Fruit fly (Drosophila melanogaster) whole organism, embryonic: ENCODE measurements around the gene CG32333.

Experiments
- Atf6 ChIP-seq: fragments of 200-800 bp; sonication (Bioruptor generic); IDR thresholded peaks from 2 replicates; pipeline ENCODE4 v1.3.6; 2022; ENCODE audit warnings: missing biosample characterization, missing genetic modification characterization
- CG11695 ChIP-seq: fragments of 200-800 bp; sonication (Bioruptor generic); IDR thresholded peaks from 3 replicates; pipeline ENCODE4 v1.3.6; 2022; ENCODE audit warnings: missing biosample characterization, missing genetic modification characterization
- CG13123 ChIP-seq: fragments of 200-800 bp; sonication (Bioruptor generic); optimal IDR thresholded peaks from 2 replicates; lab custom pipeline; 2016; ENCODE audit warnings: missing biosample characterization, missing genetic modification characterization
- CG13894 ChIP-seq: fragments of 200-800 bp; sonication (Bioruptor generic); optimal IDR thresholded peaks from 3 replicates; lab custom pipeline; 2018; ENCODE audit warnings: missing biosample characterization, mild to moderate bottlenecking, missing genetic modification characterization, moderate library complexity
- CG14441 ChIP-seq: fragments of 200-800 bp; sonication (Bioruptor generic); IDR thresholded peaks from 2 replicates; pipeline ENCODE4 v1.3.6; 2022; ENCODE audit warnings: missing biosample characterization, missing genetic modification characterization
- CG14710 ChIP-seq: fragments of 200-800 bp; sonication (Bioruptor generic); optimal IDR thresholded peaks from 3 replicates; lab custom pipeline; 2019; ENCODE audit warnings: missing biosample characterization, mild to moderate bottlenecking, missing genetic modification characterization, moderate library complexity
- CG15696 ChIP-seq: fragments of 200-800 bp; sonication (Bioruptor generic); optimal IDR thresholded peaks from 2 replicates; lab custom pipeline; 2019; ENCODE audit warnings: missing biosample characterization, mild to moderate bottlenecking, missing genetic modification characterization, moderate library complexity
- CG2116 ChIP-seq: fragments of 200-800 bp; sonication (Bioruptor generic); optimal IDR thresholded peaks from 3 replicates; lab custom pipeline; 2018; ENCODE audit warnings: missing biosample characterization, mild to moderate bottlenecking, missing genetic modification characterization
- CG2129 ChIP-seq: fragments of 200-800 bp; sonication (Bioruptor generic); IDR thresholded peaks from 2 replicates; pipeline ENCODE4 v1.3.6; 2022; ENCODE audit warnings: missing biosample characterization, missing genetic modification characterization; ENCODE audit not compliant: partially characterized antibody
- CG2199 ChIP-seq: fragments of 200-800 bp; sonication (Bioruptor generic); IDR thresholded peaks from 3 replicates; pipeline ENCODE4 v1.3.6; 2022; ENCODE audit warnings: missing biosample characterization, missing genetic modification characterization
- CG3065 ChIP-seq: fragments of 200-800 bp; sonication (Bioruptor generic); optimal IDR thresholded peaks from 2 replicates; lab custom pipeline; 2016; ENCODE audit warnings: missing biosample characterization, missing genetic modification characterization
- CG31441 ChIP-seq: fragments of 200-800 bp; sonication (Bioruptor generic); IDR thresholded peaks from 2 replicates; pipeline ENCODE4 v1.3.6; 2022; ENCODE audit warnings: missing biosample characterization, missing genetic modification characterization
- CG43689 ChIP-seq: fragments of 200-800 bp; sonication (Bioruptor generic); IDR thresholded peaks from 2 replicates; pipeline ENCODE4 v1.3.6; 2022; ENCODE audit warnings: missing biosample characterization, missing genetic modification characterization
- CG4617 ChIP-seq: fragments of 200-800 bp; sonication (Bioruptor generic); optimal IDR thresholded peaks from 3 replicates; lab custom pipeline; 2016; ENCODE audit warnings: missing biosample characterization, missing genetic modification characterization, borderline replicate concordance
- CG7928 ChIP-seq: fragments of 200-800 bp; sonication (Bioruptor generic); optimal IDR thresholded peaks from 2 replicates; lab custom pipeline; 2017; ENCODE audit warnings: missing biosample characterization, mild to moderate bottlenecking, missing genetic modification characterization
- CG8089 ChIP-seq: fragments of 200-800 bp; sonication (Bioruptor generic); optimal IDR thresholded peaks from 3 replicates; lab custom pipeline; 2016; ENCODE audit warnings: missing biosample characterization, missing genetic modification characterization
- CG8290 ChIP-seq, 3 experiments: fragments of 200-800 bp; sonication (Bioruptor generic); optimal IDR thresholded peaks; 2 replicates each; lab custom pipeline; 2016 to 2019; ENCODE audit warnings: missing biosample characterization in 3 of 3, missing genetic modification characterization in 3 of 3, mild to moderate bottlenecking in 2 of 3, moderate library complexity in 1 of 3
- CG9797 ChIP-seq: fragments of 200-800 bp; sonication (Bioruptor generic); optimal IDR thresholded peaks from 3 replicates; lab custom pipeline; 2018; ENCODE audit warnings: missing biosample characterization, mild to moderate bottlenecking, missing genetic modification characterization
- CG9932 ChIP-seq: fragments of 200-800 bp; sonication (Bioruptor generic); IDR thresholded peaks from 2 replicates; pipeline ENCODE4 v1.3.6; 2022; ENCODE audit warnings: missing biosample characterization, missing genetic modification characterization
- Dbx ChIP-seq: fragments of 200-800 bp; sonication (Bioruptor generic); IDR thresholded peaks from 3 replicates; pipeline ENCODE4 v1.3.6; 2022; ENCODE audit warnings: missing biosample characterization, missing genetic modification characterization
- Deaf1 ChIP-seq: fragments of 200-800 bp; optimal IDR thresholded peaks from 3 replicates; lab custom pipeline; 2019; ENCODE audit warnings: missing biosample characterization, mild to moderate bottlenecking, missing genetic modification characterization, moderate library complexity
- Dek ChIP-seq: fragments of 200-800 bp; sonication (Bioruptor generic); optimal IDR thresholded peaks from 3 replicates; lab custom pipeline; 2019; ENCODE audit warnings: missing biosample characterization, mild to moderate bottlenecking, missing genetic modification characterization, moderate library complexity
- Dref ChIP-seq: fragments of 200-800 bp; sonication (Bioruptor generic); IDR thresholded peaks from 2 replicates; pipeline ENCODE4 v1.3.6; 2022; ENCODE audit warnings: missing biosample characterization, missing genetic modification characterization
- Eip74EF ChIP-seq, 2 experiments: fragments of 200-800 bp in 1 of 2; fragments of >200 bp in 1 of 2; sonication (Bioruptor generic) in 1 of 2; optimal IDR thresholded peaks; 2 replicates each; lab custom pipeline; 2017 to 2019; ENCODE audit warnings: missing biosample characterization in 2 of 2, missing genetic modification characterization in 2 of 2, mild to moderate bottlenecking in 1 of 2, moderate library complexity in 1 of 2
- Ets65A ChIP-seq: fragments of 200-800 bp; sonication (Bioruptor generic); peaks from one replicate; lab custom pipeline; 2016; ENCODE audit warnings: missing biosample characterization, missing genetic modification characterization
- Mad ChIP-seq: fragments of 200-800 bp; sonication (Bioruptor generic); optimal IDR thresholded peaks from 2 replicates; lab custom pipeline; 2016; ENCODE audit warnings: missing biosample characterization, missing genetic modification characterization
- Max ChIP-seq: fragments of 200-800 bp; sonication (Bioruptor generic); optimal IDR thresholded peaks from 2 replicates; lab custom pipeline; 2016; ENCODE audit warnings: missing biosample characterization, mild to moderate bottlenecking, missing genetic modification characterization
- Med ChIP-seq: fragments of 200-800 bp; sonication (Bioruptor generic); peaks from one replicate; lab custom pipeline; 2016; ENCODE audit warnings: missing biosample characterization, missing genetic modification characterization, mild to moderate bottlenecking, inconsistent platforms, moderate library complexity
- Neu2 ChIP-seq: fragments of 200-800 bp; sonication (Bioruptor generic); optimal IDR thresholded peaks from 3 replicates; lab custom pipeline; 2016; ENCODE audit warnings: missing biosample characterization, missing genetic modification characterization, borderline replicate concordance
- Opbp ChIP-seq: fragments of 200-800 bp; sonication (Bioruptor generic); IDR thresholded peaks from 3 replicates; pipeline ENCODE4 v1.3.6; 2022; ENCODE audit warnings: missing biosample characterization, missing genetic modification characterization; ENCODE audit not compliant: partially characterized antibody
- Ptx1 ChIP-seq: fragments of 200-800 bp; sonication (Bioruptor generic); IDR thresholded peaks from 2 replicates; pipeline ENCODE4 v1.3.6; 2022; ENCODE audit warnings: missing biosample characterization, missing genetic modification characterization
- Rfx ChIP-seq: fragments of 200-800 bp; sonication (Bioruptor generic); IDR thresholded peaks from 2 replicates; pipeline ENCODE4 v1.3.6; 2022; ENCODE audit warnings: missing biosample characterization, missing genetic modification characterization
- bbx ChIP-seq: fragments of 200-800 bp; sonication (Bioruptor generic); IDR thresholded peaks from 2 replicates; pipeline ENCODE4 v1.3.6; 2022; ENCODE audit warnings: missing biosample characterization, missing genetic modification characterization; ENCODE audit not compliant: partially characterized antibody
- bsh ChIP-seq, 2 experiments: fragments of 200-800 bp; sonication (Bioruptor generic); optimal IDR thresholded peaks; 2 replicates each; lab custom pipeline; 2017 to 2018; ENCODE audit warnings: mild to moderate bottlenecking in 2 of 2, missing biosample characterization in 2 of 2, missing genetic modification characterization in 2 of 2, moderate library complexity in 1 of 2
- cg ChIP-seq: fragments of 200-800 bp; sonication (Bioruptor generic); optimal IDR thresholded peaks from 3 replicates; lab custom pipeline; 2019; ENCODE audit warnings: missing biosample characterization, mild to moderate bottlenecking, missing genetic modification characterization, moderate library complexity
- gt ChIP-seq: fragments of 200-800 bp; sonication (Bioruptor generic); IDR thresholded peaks from 2 replicates; pipeline ENCODE4 v1.3.6; 2022; ENCODE audit warnings: missing biosample characterization, missing genetic modification characterization
- ham ChIP-seq: fragments of 200-800 bp; sonication (Bioruptor generic); IDR thresholded peaks from 2 replicates; pipeline ENCODE4 v1.3.6; 2022; ENCODE audit warnings: missing biosample characterization, missing genetic modification characterization
- her ChIP-seq: fragments of 200-800 bp; sonication (Bioruptor generic); optimal IDR thresholded peaks from 2 replicates; lab custom pipeline; 2016; ENCODE audit warnings: missing biosample characterization, missing genetic modification characterization
- lab ChIP-seq: fragments of 200-800 bp; sonication (Bioruptor generic); optimal IDR thresholded peaks from 3 replicates; lab custom pipeline; 2017; ENCODE audit warnings: missing biosample characterization, missing genetic modification characterization, mild to moderate bottlenecking, moderate library complexity, missing genetic modification reagents
- luna ChIP-seq: fragments of 200-800 bp; sonication (Bioruptor generic); optimal IDR thresholded peaks from 2 replicates; lab custom pipeline; 2016; ENCODE audit warnings: missing biosample characterization, missing genetic modification characterization
- p53 ChIP-seq: fragments of 200-800 bp; sonication (Bioruptor generic); optimal IDR thresholded peaks from 2 replicates; lab custom pipeline; 2016; ENCODE audit warnings: missing biosample characterization, missing genetic modification characterization
- pb ChIP-seq: fragments of 200-800 bp; sonication (Bioruptor generic); optimal IDR thresholded peaks from 3 replicates; lab custom pipeline; 2016; ENCODE audit warnings: missing biosample characterization, missing genetic modification characterization
- row ChIP-seq: fragments of 200-800 bp; sonication (Bioruptor generic); IDR thresholded peaks from 3 replicates; pipeline ENCODE4 v1.3.6; 2022; ENCODE audit warnings: missing biosample characterization, missing genetic modification characterization
- shn ChIP-seq: fragments of 200-800 bp; sonication (Bioruptor generic); optimal IDR thresholded peaks from 3 replicates; lab custom pipeline; 2016; ENCODE audit warnings: missing biosample characterization, missing genetic modification characterization
- slbo ChIP-seq: fragments of 200-800 bp; sonication (Bioruptor generic); IDR thresholded peaks from 2 replicates; pipeline ENCODE4 v1.3.6; 2022; ENCODE audit warnings: missing biosample characterization, missing genetic modification characterization
- trh ChIP-seq: fragments of 200-800 bp; sonication (Bioruptor generic); optimal IDR thresholded peaks from 2 replicates; lab custom pipeline; 2016; ENCODE audit warnings: missing biosample characterization, missing genetic modification characterization
- tx ChIP-seq: fragments of 200-800 bp; sonication (Bioruptor generic); optimal IDR thresholded peaks from 2 replicates; lab custom pipeline; 2016; ENCODE audit warnings: missing biosample characterization, missing genetic modification characterization

Gene CG32333

dm6 chr3L:1280890-1281622, 5.3 kb downstream of the CG32333 start (continued):
- TF ChIP-seq lab (GFP tag; lab: Kevin White, UChicago) (no peak), row (peak; percentile 20; the same call in 1 of the 3 replicates), CG14710 (tag; lab: Kevin White, UChicago) (no peak), CG8290 (GFP tag; optimal IDR thresholded peaks at IDR 0.05; lab: Kevin White, UChicago) (no peak), CG8290 (tag; optimal IDR thresholded peaks at IDR 0.05; lab: Kevin White, UChicago) (peak in 1 of 2 experiments; percentile 12), CG31441 (GFP tag; lab: Robert Waterston, UW) (no peak), CG13894 (tag; lab: Kevin White, UChicago) (peak; percentile 92), Rfx (GFP tag; lab: Robert Waterston, UW) (no peak), slbo (GFP tag; lab: Robert Waterston, UW) (peak; percentile 37; the same call in 1 of the 2 replicates), her (GFP tag; lab: Kevin White, UChicago) (no peak), trh (GFP tag; lab: Kevin White, UChicago) (no peak), CG9932 (GFP tag; lab: Robert Waterston, UW) (0 out of 2 replicates have a peak, but pooled peaks have one; percentile 17), CG7928 (GFP tag; lab: Kevin White, UChicago) (no peak), Atf6 (GFP tag; lab: Robert Waterston, UW) (no peak), Deaf1 (tag; lab: Kevin White, UChicago) (peak; percentile 56), Ptx1 (GFP tag; lab: Robert Waterston, UW) (0 out of 2 replicates have a peak, but pooled peaks have one; percentile 12), Eip74EF (GFP tag; optimal IDR thresholded peaks at IDR 0.05; lab: Kevin White, UChicago) (no peak), bsh (GFP tag; optimal IDR thresholded peaks at IDR 0.05; lab: Kevin White, UChicago) (no peak), gt (GFP tag; lab: Robert Waterston, UW) (no peak), ham (no peak), Med (GFP tag; lab: Kevin White, UChicago) (peak; percentile 71), CG14441 (no peak), CG3065 (no peak)

dm6 chr3L:1294835-1295234, 19.1 kb downstream of the CG32333 start:
- no peak for TF ChIP-seq CG4617 (GFP tag; lab: Kevin White, UChicago)
- no peak for TF ChIP-seq Mad (GFP tag; lab: Kevin White, UChicago)
- TF ChIP-seq CG8089 (GFP tag; lab: Kevin White, UChicago): no peak
- peak; percentile 66 for TF ChIP-seq CG2116 (GFP tag; lab: Kevin White, UChicago)
- TF ChIP-seq CG2129 (GFP tag; lab: Robert Waterston, UW): no peak
- no peak for TF ChIP-seq Ets65A (GFP tag; lab: Kevin White, UChicago)
- no peak for TF ChIP-seq tx
- no peak for TF ChIP-seq pb (GFP tag; lab: Kevin White, UChicago)
- no peak for TF ChIP-seq row
- TF ChIP-seq CG13123 (GFP tag; lab: Kevin White, UChicago): no peak
- no peak for TF ChIP-seq luna (GFP tag; lab: Kevin White, UChicago)
- no peak for TF ChIP-seq Max
- no peak for TF ChIP-seq cg (GFP tag; lab: Kevin White, UChicago)
- no peak for TF ChIP-seq CG15696
- TF ChIP-seq p53: peak; percentile 80
- TF ChIP-seq, all 482 proteins: peak for 2

dm6 chr3L:1295693-1296092, 19.9 kb downstream of the CG32333 start, which contains the start of gene Rabex-5:
Rabex-5 (plus strand) TSS chr3L:1295913.
- TF ChIP-seq Med (GFP tag; lab: Kevin White, UChicago) (peak; percentile 85), CG8290 (GFP tag; optimal IDR thresholded peaks at IDR 0.05; lab: Kevin White, UChicago) (no peak), CG8290 (tag; optimal IDR thresholded peaks at IDR 0.05; lab: Kevin White, UChicago) (peak in 1 of 2 experiments; percentile 49), Eip74EF (GFP tag; optimal IDR thresholded peaks at IDR 0.05; lab: Kevin White, UChicago) (no peak), CG11695 (GFP tag; lab: Robert Waterston, UW) (no peak), CG9797 (GFP tag; lab: Kevin White, UChicago) (no peak), Dref (GFP tag; lab: Robert Waterston, UW) (peak; percentile 51), Opbp (peak; percentile 89), CG43689 (GFP tag; lab: Robert Waterston, UW) (no peak), shn (GFP tag; lab: Kevin White, UChicago) (peak; percentile 34), Dek (tag; lab: Kevin White, UChicago) (peak; percentile 10), bbx (GFP tag; lab: Robert Waterston, UW) (peak; percentile 89), CG2199 (GFP tag; lab: Robert Waterston, UW) (no peak), Neu2 (no peak), Dbx (GFP tag; lab: Robert Waterston, UW) (peak; percentile 46; the same call in 2 of the 3 replicates)
